Worm (Caenorhabditis elegans): ENCODE results near the gene wdr-5.1.

ce11 chrIII:3742090-3742489 is 37.0 kb downstream of the wdr-5.1 start:
- TF ChIP-seq pqm-1 (tag; optimal IDR thresholded peaks at IDR 0.05) (no peak), efl-1 (optimal IDR thresholded peaks at IDR 0.05) (no peak), efl-1 (GFP tag; optimal IDR thresholded peaks at IDR 0.05 in 1 of 2) (no peak), nhr-19 (GFP tag; conservative IDR thresholded peaks at IDR 0.05) (no peak), zag-1 (tag; optimal IDR thresholded peaks at IDR 0.05) (no peak), nhr-77 (tag; optimal IDR thresholded peaks at IDR 0.05) (no peak), fos-1 (tag; optimal IDR thresholded peaks at IDR 0.05) (no peak), snu-23 (GFP tag; optimal IDR thresholded peaks at IDR 0.05) (no peak), blmp-1 (tag; optimal IDR thresholded peaks at IDR 0.05) (no peak), nhr-237 (tag; optimal IDR thresholded peaks at IDR 0.05) (no peak), C16A3.4 (tag; optimal IDR thresholded peaks at IDR 0.05) (no peak), nhr-12 (tag; optimal IDR thresholded peaks at IDR 0.05) (no peak), xbp-1 (tag; optimal IDR thresholded peaks at IDR 0.05) (no peak), nhr-76 (tag; optimal IDR thresholded peaks at IDR 0.05) (no peak)
